3 fruit fly cellular contexts compared by ENCODE assay signal in genomic region chrX:9878125-9878524, dm6.
TF ChIP-seq lines count a peak whose summit lies in the region.

TSS of gene CG1468 (plus strand) at chrX:9878422.

- no peak for TF ChIP-seq CTCF in whole organism, embryonic (GFP tag; optimal IDR thresholded peaks at IDR 0.05; lab: Kevin White, UChicago)

TF ChIP-seq in whole organism, embryonic, 481 proteins besides CTCF, POLR2A, EP300 and RAD21:
- TF ChIP-seq CG9876 (GFP tag; optimal IDR thresholded peaks at IDR 0.05; lab: Kevin White, UChicago) (no peak), ftz-f1 (GFP tag; optimal IDR thresholded peaks at IDR 0.05; lab: Kevin White, UChicago) (peak; percentile 76), Abd-B (GFP tag; optimal IDR thresholded peaks at IDR 0.05; lab: Kevin White, UChicago) (no peak), Med (GFP tag; lab: Kevin White, UChicago) (peak; percentile 24), CG34376 (GFP tag; optimal IDR thresholded peaks at IDR 0.05; lab: Kevin White, UChicago) (peak; percentile 4), crol (GFP tag; IDR thresholded peaks at IDR 0.05; lab: Robert Waterston, UW) (peak; percentile 42; the same call in 1 of the 2 replicates), ken (GFP tag; IDR thresholded peaks at IDR 0.05; lab: Robert Waterston, UW) (no peak), CG6254 (GFP tag; optimal IDR thresholded peaks at IDR 0.05; lab: Kevin White, UChicago) (no peak), CG8359 (GFP tag; optimal IDR thresholded peaks at IDR 0.05; lab: Kevin White, UChicago; ENCODE audit: borderline replicate concordance) (no peak), chinmo (GFP tag; IDR thresholded peaks at IDR 0.05; lab: Robert Waterston, UW; ENCODE audit: partially characterized antibody) (0 out of 4 replicates have a peak, but pooled peaks have one; percentile 15), pros (GFP tag; optimal IDR thresholded peaks at IDR 0.05; lab: Kevin White, UChicago) (no peak), CG11456 (GFP tag; IDR thresholded peaks at IDR 0.05; lab: Robert Waterston, UW) (no peak), Taf1 (GFP tag; IDR thresholded peaks at IDR 0.05; lab: Robert Waterston, UW) (no peak), Jarid2 (GFP tag; optimal IDR thresholded peaks at IDR 0.05; lab: Kevin White, UChicago) (no peak), zen2 (GFP tag; IDR thresholded peaks at IDR 0.05; lab: Robert Waterston, UW; ENCODE audit: partially characterized antibody) (no peak), vfl (GFP tag; optimal IDR thresholded peaks at IDR 0.05; lab: Kevin White, UChicago) (no peak), CG10979 (tag; optimal IDR thresholded peaks at IDR 0.05; lab: Kevin White, UChicago) (no peak), Atf6 (GFP tag; IDR thresholded peaks at IDR 0.05; lab: Robert Waterston, UW) (no peak), Hr78 (GFP tag; optimal IDR thresholded peaks at IDR 0.05; lab: Kevin White, UChicago) (peak in 1 of 2 experiments; percentile 53), CG10209 (GFP tag; optimal IDR thresholded peaks at IDR 0.05; lab: Kevin White, UChicago) (no peak), crp (GFP tag; optimal IDR thresholded peaks at IDR 0.05; lab: Kevin White, UChicago) (no peak), Vsx1 (GFP tag; optimal IDR thresholded peaks at IDR 0.05; lab: Kevin White, UChicago) (no peak)

TF ChIP-seq in whole organism, prepupa, 60 proteins besides CTCF, POLR2A, EP300 and RAD21:
- peak; percentile 100 for TF ChIP-seq svp (GFP tag; lab: Kevin White, UChicago)
- no peak for TF ChIP-seq Smox (GFP tag; optimal IDR thresholded peaks at IDR 0.05; lab: Kevin White, UChicago)
- TF ChIP-seq Eip78C (GFP tag; lab: Kevin White, UChicago): peak; percentile 57
- TF ChIP-seq CG1621 (tag; optimal IDR thresholded peaks at IDR 0.05; lab: Kevin White, UChicago): no peak

TF ChIP-seq in whole organism, wandering third instar larva, 38 proteins besides CTCF, POLR2A, EP300 and RAD21:
- TF ChIP-seq brk (GFP tag; optimal IDR thresholded peaks at IDR 0.05; lab: Kevin White, UChicago): no peak
- no peak for TF ChIP-seq psq (GFP tag; optimal IDR thresholded peaks at IDR 0.05; lab: Kevin White, UChicago)
- TF ChIP-seq Myc (optimal IDR thresholded peaks at IDR 0.05; lab: Kevin White, UChicago): peak; percentile 17
- no peak for TF ChIP-seq dmrt93B (GFP tag; optimal IDR thresholded peaks at IDR 0.05; lab: Kevin White, UChicago)
